Fruit fly (Drosophila melanogaster) whole organism, embryonic: ENCODE data around the gene CG32813.

ENCODE experiments used
- B-H2 ChIP-seq: fragments of 200-800 bp; sonication (Bioruptor generic); optimal IDR thresholded peaks from 2 replicates; lab custom pipeline; 2018; ENCODE audit warnings: missing biosample characterization, mild to moderate bottlenecking, missing genetic modification characterization
- CG10366 ChIP-seq: fragments of 200-800 bp; sonication (Bioruptor generic); IDR thresholded peaks from 2 replicates; pipeline ENCODE4 v1.3.6; 2022; ENCODE audit warnings: missing biosample characterization, missing genetic modification characterization
- CG10959 ChIP-seq: fragments of 200-800 bp; sonication (Bioruptor generic); IDR thresholded peaks from 2 replicates; pipeline ENCODE4 v1.3.6; 2022; ENCODE audit warnings: missing biosample characterization, missing genetic modification characterization
- CG11085 ChIP-seq: fragments of 200-800 bp; sonication (Bioruptor generic); IDR thresholded peaks from 2 replicates; pipeline ENCODE4 v1.3.6; 2022; ENCODE audit warnings: missing biosample characterization, missing genetic modification characterization
- CG11560 ChIP-seq: fragments of 200-800 bp; sonication (Bioruptor generic); IDR thresholded peaks from 3 replicates; pipeline ENCODE4 v1.3.6; 2022; ENCODE audit warnings: missing biosample characterization, missing genetic modification characterization
- CG11723 ChIP-seq: fragments of 200-800 bp; sonication (Bioruptor generic); optimal IDR thresholded peaks from 2 replicates; lab custom pipeline; 2017; ENCODE audit warnings: missing biosample characterization, mild to moderate bottlenecking, missing genetic modification characterization
- CG12071 ChIP-seq: fragments of 200-800 bp; sonication (Bioruptor generic); optimal IDR thresholded peaks from 3 replicates; lab custom pipeline; 2018; ENCODE audit warnings: missing biosample characterization, mild to moderate bottlenecking, missing genetic modification characterization
- CG12659 ChIP-seq: fragments of 200-800 bp; sonication (Bioruptor generic); optimal IDR thresholded peaks from 3 replicates; lab custom pipeline; 2017; ENCODE audit warnings: mild to moderate bottlenecking, missing biosample characterization, missing genetic modification reagents, missing genetic modification characterization
- CG13624 ChIP-seq: fragments of 200-800 bp; sonication (Bioruptor generic); optimal IDR thresholded peaks from 2 replicates; lab custom pipeline; 2016; ENCODE audit warnings: missing biosample characterization, missing genetic modification characterization
- CG13775 ChIP-seq: fragments of 200-800 bp; sonication (Bioruptor generic); optimal IDR thresholded peaks from 3 replicates; lab custom pipeline; 2017; ENCODE audit warnings: missing biosample characterization, mild to moderate bottlenecking, missing genetic modification characterization
- CG14710 ChIP-seq: fragments of 200-800 bp; sonication (Bioruptor generic); optimal IDR thresholded peaks from 3 replicates; lab custom pipeline; 2019; ENCODE audit warnings: missing biosample characterization, mild to moderate bottlenecking, missing genetic modification characterization, moderate library complexity
- CG1529 ChIP-seq: fragments of 200-800 bp; sonication (Bioruptor generic); optimal IDR thresholded peaks from 3 replicates; lab custom pipeline; 2018; ENCODE audit warnings: missing biosample characterization, missing genetic modification characterization
- CG15514 ChIP-seq: fragments of 200-800 bp; sonication (Bioruptor generic); optimal IDR thresholded peaks from 3 replicates; lab custom pipeline; 2017; ENCODE audit warnings: missing biosample characterization, missing genetic modification characterization, mild to moderate bottlenecking, moderate library complexity, missing genetic modification reagents
- CG30403 ChIP-seq: fragments of 200-800 bp; sonication (Bioruptor generic); optimal IDR thresholded peaks from 3 replicates; lab custom pipeline; 2016; ENCODE audit warnings: missing biosample characterization, missing genetic modification characterization
- CG3163 ChIP-seq: fragments of 200-800 bp; sonication (Bioruptor generic); optimal IDR thresholded peaks from 3 replicates; lab custom pipeline; 2016; ENCODE audit warnings: missing biosample characterization, missing genetic modification characterization
- CG3281 ChIP-seq: fragments of 200-800 bp; sonication (Bioruptor generic); optimal IDR thresholded peaks from 3 replicates; lab custom pipeline; 2017; ENCODE audit warnings: missing biosample characterization, mild to moderate bottlenecking, missing genetic modification characterization
- CG34224 ChIP-seq: fragments of 200-800 bp; sonication (Bioruptor generic); IDR thresholded peaks from 3 replicates; pipeline ENCODE4 v1.3.6; 2022; ENCODE audit warnings: missing biosample characterization, missing genetic modification characterization; ENCODE audit not compliant: partially characterized antibody
- CG34376 ChIP-seq: fragments of 200-800 bp; sonication (Bioruptor generic); optimal IDR thresholded peaks from 2 replicates; lab custom pipeline; 2018; ENCODE audit warnings: missing biosample characterization, mild to moderate bottlenecking, missing genetic modification characterization
- CG4282 ChIP-seq: fragments of 200-800 bp; sonication (Bioruptor generic); optimal IDR thresholded peaks from 2 replicates; lab custom pipeline; 2016; ENCODE audit warnings: missing biosample characterization, missing genetic modification characterization
- CG4617 ChIP-seq: fragments of 200-800 bp; sonication (Bioruptor generic); optimal IDR thresholded peaks from 3 replicates; lab custom pipeline; 2016; ENCODE audit warnings: missing biosample characterization, missing genetic modification characterization, borderline replicate concordance
- CG6791 ChIP-seq: fragments of 200-800 bp; sonication (Bioruptor generic); IDR thresholded peaks from 3 replicates; pipeline ENCODE4 v1.3.6; 2022; ENCODE audit warnings: missing biosample characterization, missing genetic modification characterization; ENCODE audit not compliant: partially characterized antibody
- CG8944 ChIP-seq: fragments of 200-800 bp; sonication (Bioruptor generic); optimal IDR thresholded peaks from 3 replicates; lab custom pipeline; 2016; ENCODE audit warnings: missing biosample characterization, missing genetic modification characterization
- D19A ChIP-seq: fragments of 200-800 bp; optimal IDR thresholded peaks from 3 replicates; lab custom pipeline; 2019; ENCODE audit warnings: missing biosample characterization, mild to moderate bottlenecking, missing genetic modification characterization, moderate library complexity
- Dll ChIP-seq: fragments of 200-800 bp; sonication (Bioruptor generic); IDR thresholded peaks from 4 replicates; pipeline ENCODE4 v1.3.6; 2022; ENCODE audit warnings: missing biosample characterization, missing genetic modification characterization; ENCODE audit not compliant: partially characterized antibody
- E2f2 ChIP-seq: fragments of 200-800 bp; sonication (Bioruptor generic); IDR thresholded peaks from 2 replicates; pipeline ENCODE4 v1.3.6; 2022; ENCODE audit warnings: missing biosample characterization, missing genetic modification characterization
- Eip74EF ChIP-seq, 2 experiments: fragments of 200-800 bp in 1 of 2; fragments of >200 bp in 1 of 2; sonication (Bioruptor generic) in 1 of 2; optimal IDR thresholded peaks; 2 replicates each; lab custom pipeline; 2017 to 2019; ENCODE audit warnings: missing biosample characterization in 2 of 2, missing genetic modification characterization in 2 of 2, mild to moderate bottlenecking in 1 of 2, moderate library complexity in 1 of 2
- H2.0 ChIP-seq: fragments of 200-800 bp; sonication (Bioruptor generic); IDR thresholded peaks from 2 replicates; pipeline ENCODE4 v1.3.6; 2022; ENCODE audit warnings: missing biosample characterization, missing genetic modification characterization
- HLH4C ChIP-seq: fragments of 200-800 bp; sonication (Bioruptor generic); IDR thresholded peaks from 3 replicates; pipeline ENCODE4 v1.3.6; 2022; ENCODE audit warnings: missing biosample characterization, missing genetic modification characterization; ENCODE audit not compliant: partially characterized antibody
- Jarid2 ChIP-seq: fragments of 200-800 bp; sonication (Bioruptor generic); optimal IDR thresholded peaks from 3 replicates; lab custom pipeline; 2017; ENCODE audit warnings: mild to moderate bottlenecking, missing biosample characterization, missing genetic modification reagents, missing genetic modification characterization
- Med ChIP-seq: fragments of 200-800 bp; sonication (Bioruptor generic); peaks from one replicate; lab custom pipeline; 2016; ENCODE audit warnings: missing biosample characterization, missing genetic modification characterization, mild to moderate bottlenecking, inconsistent platforms, moderate library complexity
- NFAT ChIP-seq: fragments of 200-800 bp; sonication (Bioruptor generic); IDR thresholded peaks from 2 replicates; pipeline ENCODE4 v1.3.6; 2022; ENCODE audit warnings: missing biosample characterization, missing genetic modification characterization
- Ravus ChIP-seq: fragments of 200-800 bp; sonication (Bioruptor generic); IDR thresholded peaks from 2 replicates; pipeline ENCODE4 v1.3.6; 2022; ENCODE audit warnings: missing biosample characterization, missing genetic modification characterization
- Scr ChIP-seq: fragments of 200-800 bp; sonication (Bioruptor generic); IDR thresholded peaks from 2 replicates; pipeline ENCODE4 v1.3.6; 2022; ENCODE audit warnings: missing biosample characterization, missing genetic modification characterization; ENCODE audit not compliant: partially characterized antibody
- Sin3A ChIP-seq: fragments of >200 bp; optimal IDR thresholded peaks from 2 replicates; lab custom pipeline; 2018
- Sry-δ ChIP-seq: fragments of 200-800 bp; sonication (Bioruptor generic); optimal IDR thresholded peaks from 2 replicates; lab custom pipeline; 2016; ENCODE audit warnings: missing biosample characterization, missing genetic modification characterization
- az2 ChIP-seq: fragments of 200-800 bp; sonication (Bioruptor generic); optimal IDR thresholded peaks from 3 replicates; lab custom pipeline; 2016; ENCODE audit warnings: missing biosample characterization, missing genetic modification characterization
- emc ChIP-seq: fragments of 200-800 bp; sonication (Bioruptor generic); optimal IDR thresholded peaks from 2 replicates; lab custom pipeline; 2016; ENCODE audit warnings: missing biosample characterization, missing genetic modification characterization
- ems ChIP-seq: fragments of 200-800 bp; sonication (Bioruptor generic); optimal IDR thresholded peaks from 3 replicates; lab custom pipeline; 2016; ENCODE audit warnings: missing biosample characterization, missing genetic modification characterization
- eyg ChIP-seq: fragments of 200-800 bp; sonication (Bioruptor generic); optimal IDR thresholded peaks from 3 replicates; lab custom pipeline; 2016; ENCODE audit warnings: missing biosample characterization, missing genetic modification characterization
- fu2 ChIP-seq: fragments of 200-800 bp; sonication (Bioruptor generic); optimal IDR thresholded peaks from 2 replicates; lab custom pipeline; 2016; ENCODE audit warnings: missing biosample characterization, missing genetic modification characterization
- grau ChIP-seq: fragments of 200-800 bp; optimal IDR thresholded peaks from 3 replicates; lab custom pipeline; 2019; ENCODE audit warnings: missing biosample characterization, mild to moderate bottlenecking, missing genetic modification characterization, moderate library complexity
- gsb ChIP-seq: fragments of 200-800 bp; sonication (Bioruptor generic); IDR thresholded peaks from 2 replicates; pipeline ENCODE4 v1.3.6; 2022; ENCODE audit warnings: missing biosample characterization, missing genetic modification characterization
- jumu ChIP-seq: fragments of 200-800 bp; sonication (Bioruptor generic); optimal IDR thresholded peaks from 3 replicates; lab custom pipeline; 2016; ENCODE audit warnings: missing biosample characterization, missing genetic modification characterization
- lbe ChIP-seq: fragments of 200-800 bp; sonication (Bioruptor generic); optimal IDR thresholded peaks from 2 replicates; lab custom pipeline; 2016; ENCODE audit warnings: missing biosample characterization, mild to moderate bottlenecking, missing genetic modification characterization
- nmo ChIP-seq: fragments of 200-800 bp; sonication (Bioruptor generic); optimal IDR thresholded peaks from 2 replicates; lab custom pipeline; 2018; ENCODE audit warnings: missing biosample characterization, mild to moderate bottlenecking, missing genetic modification characterization, moderate library complexity
- sens ChIP-seq: fragments of 200-800 bp; sonication (Bioruptor generic); peaks from one replicate; lab custom pipeline; 2016; ENCODE audit warnings: missing biosample characterization, missing genetic modification characterization
- slou ChIP-seq: fragments of 200-800 bp; sonication (Bioruptor generic); optimal IDR thresholded peaks from 3 replicates; lab custom pipeline; 2016; ENCODE audit warnings: missing biosample characterization, missing genetic modification characterization
- tap ChIP-seq: fragments of 200-800 bp; optimal IDR thresholded peaks from 3 replicates; lab custom pipeline; 2019; ENCODE audit warnings: missing biosample characterization, mild to moderate bottlenecking, missing genetic modification characterization, moderate library complexity
- tin ChIP-seq: fragments of 200-800 bp; sonication (Bioruptor generic); optimal IDR thresholded peaks from 3 replicates; lab custom pipeline; 2016; ENCODE audit warnings: missing biosample characterization, missing genetic modification characterization
- tna ChIP-seq: fragments of 200-800 bp; sonication (Bioruptor generic); IDR thresholded peaks from 2 replicates; pipeline ENCODE4 v1.3.6; 2022; ENCODE audit warnings: missing biosample characterization, missing genetic modification characterization; ENCODE audit not compliant: partially characterized antibody
- yki ChIP-seq: fragments of >200 bp; optimal IDR thresholded peaks from 3 replicates; lab custom pipeline; 2018
- zen2 ChIP-seq: fragments of 200-800 bp; sonication (Bioruptor generic); IDR thresholded peaks from 3 replicates; pipeline ENCODE4 v1.3.6; 2022; ENCODE audit warnings: missing biosample characterization, missing genetic modification characterization; ENCODE audit not compliant: partially characterized antibody

Gene CG32813

DNA sequence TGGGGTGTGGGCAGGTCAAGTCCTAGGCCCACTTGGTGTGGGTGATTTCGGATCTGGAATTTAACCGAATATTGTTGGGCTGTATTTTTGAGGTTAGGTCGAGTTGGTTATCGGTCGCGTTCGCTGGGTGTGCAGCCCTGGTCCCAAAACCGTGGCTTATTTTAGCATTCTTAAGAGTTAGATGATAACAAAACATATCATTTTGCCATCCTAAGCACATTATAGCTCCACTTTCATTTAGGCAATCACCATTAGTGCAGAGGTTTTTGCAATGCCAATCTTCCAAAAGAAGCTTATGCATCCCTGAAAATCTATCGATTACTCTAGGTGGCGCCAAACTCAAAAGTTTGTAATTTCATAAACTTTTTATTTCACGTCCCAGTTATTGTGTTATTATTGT lies 31.5 kb upstream of the CG32813 start, which contains the start of gene MTPAP (continued):
- TF ChIP-seq zen2 (GFP tag; lab: Robert Waterston, UW) (no peak), CG10959 (GFP tag; lab: Robert Waterston, UW) (no peak), CG6791 (GFP tag; lab: Robert Waterston, UW) (0 out of 3 replicates have a peak, but pooled peaks have one; percentile 29), Dll (GFP tag; lab: Robert Waterston, UW) (peak; percentile 66), Scr (GFP tag; lab: Robert Waterston, UW) (peak; percentile 70), eyg (GFP tag; lab: Kevin White, UChicago) (no peak), tin (GFP tag; lab: Kevin White, UChicago) (no peak), nmo (GFP tag; lab: Kevin White, UChicago) (peak; percentile 54), CG8944 (GFP tag; lab: Kevin White, UChicago) (peak; percentile 11), tna (peak; percentile 54; the same call in 1 of the 2 replicates), slou (no peak), Sin3A (lab: Kevin White, UChicago) (peak; percentile 83), grau (tag; lab: Kevin White, UChicago) (peak; percentile 25), CG1529 (GFP tag; lab: Kevin White, UChicago) (no peak), H2.0 (no peak), CG34376 (no peak), CG3281 (GFP tag; lab: Kevin White, UChicago) (no peak), CG11085 (no peak), ems (GFP tag; lab: Kevin White, UChicago) (peak; percentile 4), E2f2 (GFP tag; lab: Robert Waterston, UW) (peak; percentile 93), yki (lab: Kevin White, UChicago) (no peak), Med (GFP tag; lab: Kevin White, UChicago) (peak; percentile 84), CG4617 (peak; percentile 51), CG12659 (GFP tag; lab: Kevin White, UChicago) (peak; percentile 28), CG34224 (GFP tag; lab: Robert Waterston, UW) (peak; percentile 65; the same call in 2 of the 3 replicates), CG10366 (no peak), CG12071 (GFP tag; lab: Kevin White, UChicago) (no peak), CG30403 (GFP tag; lab: Kevin White, UChicago) (peak; percentile 15), CG4282 (GFP tag; lab: Kevin White, UChicago) (no peak), Sry-δ (GFP tag; lab: Kevin White, UChicago) (peak; percentile 69), CG13775 (GFP tag; lab: Kevin White, UChicago) (peak; percentile 35), jumu (GFP tag; lab: Kevin White, UChicago) (peak; percentile 30), HLH4C (GFP tag; lab: Robert Waterston, UW) (peak; percentile 79), gsb (GFP tag; lab: Robert Waterston, UW) (no peak), az2 (GFP tag; lab: Kevin White, UChicago) (no peak), tap (tag; lab: Kevin White, UChicago) (no peak), fu2 (GFP tag; lab: Kevin White, UChicago) (no peak), B-H2 (GFP tag; lab: Kevin White, UChicago) (no peak), emc (no peak), CG11560 (tag; lab: Robert Waterston, UW) (peak; percentile 53; the same call in 1 of the 3 replicates), Eip74EF (GFP tag; optimal IDR thresholded peaks at IDR 0.05; lab: Kevin White, UChicago) (no peak), CG3163 (peak; percentile 1), CG14710 (peak; percentile 57), CG15514 (peak; percentile 70), CG11723 (GFP tag; lab: Kevin White, UChicago) (no peak), D19A (tag; lab: Kevin White, UChicago) (no peak), sens (GFP tag; lab: Kevin White, UChicago) (peak; percentile 81), CG13624 (no peak), Jarid2 (no peak), Ravus (GFP tag; lab: Robert Waterston, UW) (no peak), NFAT (no peak), lbe (GFP tag; lab: Kevin White, UChicago) (no peak)
